Worm (Caenorhabditis elegans): ENCODE data around the gene pudl-1.

DNA sequence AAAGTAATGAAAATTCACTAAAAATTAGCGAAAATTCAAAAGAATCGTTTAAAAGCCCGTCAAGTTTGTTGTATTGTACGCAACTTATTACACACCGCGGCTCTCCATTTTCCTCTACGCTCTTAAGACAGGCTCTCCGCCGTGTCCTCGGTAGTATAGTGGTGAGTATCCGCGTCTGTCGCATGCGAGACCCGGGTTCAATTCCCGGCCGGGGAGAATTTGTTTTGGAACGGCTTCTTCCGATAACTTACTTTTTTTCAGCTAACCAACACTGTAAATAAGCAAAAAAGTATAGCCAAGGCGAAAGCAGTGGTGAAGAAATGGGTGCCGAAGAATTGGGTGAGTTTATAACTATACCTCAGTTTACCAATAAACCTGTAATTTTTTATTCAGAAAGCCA is 30.5 kb upstream of the pudl-1 start:
- TF ChIP-seq K12H6.12 (tag; optimal IDR thresholded peaks at IDR 0.05) = no peak
- TF ChIP-seq die-1 (tag; optimal IDR thresholded peaks at IDR 0.05) = peak; percentile 66
- peak; percentile 41 for TF ChIP-seq snpc-4 (GFP tag; optimal IDR thresholded peaks at IDR 0.05)
- TF ChIP-seq snpc-4 (tag; optimal IDR thresholded peaks at IDR 0.05) = peak in 1 of 4 experiments; percentile 39
- peak; percentile 87 for TF ChIP-seq ztf-25 (GFP tag; IDR thresholded peaks at IDR 0.05)
- no peak for TF ChIP-seq egrh-3 (GFP tag; IDR thresholded peaks at IDR 0.05)
